Fruit fly (Drosophila melanogaster) whole organism, embryonic: ENCODE measurements around the gene CG15818.
A peak's percentile ranks its signal among the peaks of the same experiment; 100 is the strongest.

Experiments
- Abd-B ChIP-seq: fragments of 200-800 bp; sonication (Bioruptor generic); optimal IDR thresholded peaks from 2 replicates; lab custom pipeline; 2018; ENCODE audit warnings: missing biosample characterization, mild to moderate bottlenecking, missing genetic modification characterization, moderate library complexity
- Atf3 ChIP-seq: fragments of 200-800 bp; sonication (Bioruptor generic); optimal IDR thresholded peaks from 3 replicates; lab custom pipeline; 2016; ENCODE audit warnings: missing biosample characterization, missing genetic modification characterization
- Bdp1 ChIP-seq: fragments of 200-800 bp; sonication (Bioruptor generic); optimal IDR thresholded peaks from 3 replicates; lab custom pipeline; 2016; ENCODE audit warnings: missing biosample characterization, missing genetic modification characterization
- BtbVII ChIP-seq: fragments of 200-800 bp; sonication (Bioruptor generic); optimal IDR thresholded peaks from 3 replicates; lab custom pipeline; 2017; ENCODE audit warnings: missing biosample characterization, mild to moderate bottlenecking, missing genetic modification characterization
- CG10431 ChIP-seq: fragments of 200-800 bp; sonication (Bioruptor generic); optimal IDR thresholded peaks from 3 replicates; lab custom pipeline; 2018; ENCODE audit warnings: missing biosample characterization, mild to moderate bottlenecking, missing genetic modification characterization
- CG10959 ChIP-seq: fragments of 200-800 bp; sonication (Bioruptor generic); IDR thresholded peaks from 2 replicates; pipeline ENCODE4 v1.3.6; 2022; ENCODE audit warnings: missing biosample characterization, missing genetic modification characterization
- CG12391 ChIP-seq: fragments of 200-800 bp; sonication (Bioruptor generic); optimal IDR thresholded peaks from 3 replicates; lab custom pipeline; 2018; ENCODE audit warnings: missing biosample characterization, mild to moderate bottlenecking, missing genetic modification characterization, moderate library complexity
- CG13287 ChIP-seq: fragments of 200-800 bp; sonication (Bioruptor generic); IDR thresholded peaks from 2 replicates; pipeline ENCODE4 v1.3.6; 2022; ENCODE audit warnings: missing biosample characterization, missing genetic modification characterization; ENCODE audit not compliant: partially characterized antibody
- CG15269 ChIP-seq: fragments of 200-800 bp; sonication (Bioruptor generic); optimal IDR thresholded peaks from 2 replicates; lab custom pipeline; 2018; ENCODE audit warnings: missing biosample characterization, mild to moderate bottlenecking, missing genetic modification characterization, moderate library complexity
- CG15479 ChIP-seq: fragments of 200-800 bp; sonication (Bioruptor generic); optimal IDR thresholded peaks from 3 replicates; lab custom pipeline; 2019; ENCODE audit warnings: missing biosample characterization, mild to moderate bottlenecking, missing genetic modification characterization, moderate library complexity
- CG16813 ChIP-seq: fragments of 200-800 bp; sonication (Bioruptor generic); IDR thresholded peaks from 3 replicates; pipeline ENCODE4 v1.3.6; 2022; ENCODE audit warnings: missing biosample characterization, missing genetic modification characterization; ENCODE audit not compliant: partially characterized antibody
- CG17328 ChIP-seq: fragments of 200-800 bp; sonication (Bioruptor generic); IDR thresholded peaks from 2 replicates; pipeline ENCODE4 v1.3.6; 2022; ENCODE audit warnings: missing biosample characterization, missing genetic modification characterization
- CG17385 ChIP-seq: fragments of 200-800 bp; sonication (Bioruptor generic); optimal IDR thresholded peaks from 3 replicates; lab custom pipeline; 2018; ENCODE audit warnings: missing biosample characterization, mild to moderate bottlenecking, missing genetic modification characterization
- CG18476 ChIP-seq: fragments of 200-800 bp; sonication (Bioruptor generic); optimal IDR thresholded peaks from 2 replicates; lab custom pipeline; 2016; ENCODE audit warnings: missing biosample characterization, mild to moderate bottlenecking, missing genetic modification characterization
- CG32767 ChIP-seq: fragments of 200-800 bp; sonication (Bioruptor generic); IDR thresholded peaks from 2 replicates; pipeline ENCODE4 v1.3.6; 2022; ENCODE audit warnings: missing biosample characterization, missing genetic modification characterization
- CG33557 ChIP-seq: fragments of 200-800 bp; sonication (Bioruptor generic); optimal IDR thresholded peaks from 2 replicates; lab custom pipeline; 2019; ENCODE audit warnings: missing biosample characterization, mild to moderate bottlenecking, missing genetic modification characterization, moderate library complexity
- CG34376 ChIP-seq: fragments of 200-800 bp; sonication (Bioruptor generic); optimal IDR thresholded peaks from 2 replicates; lab custom pipeline; 2018; ENCODE audit warnings: missing biosample characterization, mild to moderate bottlenecking, missing genetic modification characterization
- CG3838 ChIP-seq: fragments of 200-800 bp; sonication (Bioruptor generic); optimal IDR thresholded peaks from 3 replicates; lab custom pipeline; 2016; ENCODE audit warnings: missing biosample characterization, missing genetic modification characterization
- CG7786 ChIP-seq: fragments of 200-800 bp; sonication (Bioruptor generic); optimal IDR thresholded peaks from 2 replicates; lab custom pipeline; 2016; ENCODE audit warnings: missing biosample characterization, missing genetic modification characterization
- CG7928 ChIP-seq: fragments of 200-800 bp; sonication (Bioruptor generic); optimal IDR thresholded peaks from 2 replicates; lab custom pipeline; 2017; ENCODE audit warnings: missing biosample characterization, mild to moderate bottlenecking, missing genetic modification characterization
- CG9215 ChIP-seq: fragments of 200-800 bp; sonication (Bioruptor generic); IDR thresholded peaks from 2 replicates; pipeline ENCODE4 v1.3.6; 2022; ENCODE audit warnings: missing biosample characterization, missing genetic modification characterization
- Deaf1 ChIP-seq: fragments of 200-800 bp; optimal IDR thresholded peaks from 3 replicates; lab custom pipeline; 2019; ENCODE audit warnings: missing biosample characterization, mild to moderate bottlenecking, missing genetic modification characterization, moderate library complexity
- Hand ChIP-seq: fragments of 200-800 bp; sonication (Bioruptor generic); optimal IDR thresholded peaks from 2 replicates; lab custom pipeline; 2017; ENCODE audit warnings: mild to moderate bottlenecking, missing biosample characterization, missing genetic modification reagents, missing genetic modification characterization
- Lhr ChIP-seq: fragments of 200-800 bp; sonication (Bioruptor generic); optimal IDR thresholded peaks from 3 replicates; lab custom pipeline; 2017; ENCODE audit warnings: mild to moderate bottlenecking, missing biosample characterization, missing genetic modification reagents, missing genetic modification characterization
- Med ChIP-seq: fragments of 200-800 bp; sonication (Bioruptor generic); peaks from one replicate; lab custom pipeline; 2016; ENCODE audit warnings: missing biosample characterization, missing genetic modification characterization, mild to moderate bottlenecking, inconsistent platforms, moderate library complexity
- Oli ChIP-seq: fragments of 200-800 bp; sonication (Bioruptor generic); optimal IDR thresholded peaks from 2 replicates; lab custom pipeline; 2018; ENCODE audit warnings: missing biosample characterization, mild to moderate bottlenecking, missing genetic modification characterization, moderate library complexity
- Opbp ChIP-seq: fragments of 200-800 bp; sonication (Bioruptor generic); IDR thresholded peaks from 3 replicates; pipeline ENCODE4 v1.3.6; 2022; ENCODE audit warnings: missing biosample characterization, missing genetic modification characterization; ENCODE audit not compliant: partially characterized antibody
- Ravus ChIP-seq: fragments of 200-800 bp; sonication (Bioruptor generic); IDR thresholded peaks from 2 replicates; pipeline ENCODE4 v1.3.6; 2022; ENCODE audit warnings: missing biosample characterization, missing genetic modification characterization
- Rfx ChIP-seq: fragments of 200-800 bp; sonication (Bioruptor generic); IDR thresholded peaks from 2 replicates; pipeline ENCODE4 v1.3.6; 2022; ENCODE audit warnings: missing biosample characterization, missing genetic modification characterization
- Sry-β ChIP-seq: fragments of 200-800 bp; sonication (Bioruptor generic); optimal IDR thresholded peaks from 2 replicates; lab custom pipeline; 2018; ENCODE audit warnings: missing biosample characterization, mild to moderate bottlenecking, missing genetic modification characterization, moderate library complexity
- Stat92E ChIP-seq, 3 experiments: fragments of >200 bp in 2 of 3; fragments of 200-800 bp in 1 of 3; sonication (Bioruptor generic) in 1 of 3; optimal IDR thresholded peaks; 2 replicates each; lab custom pipeline; 2017 to 2019; ENCODE audit warnings: missing biosample characterization in 3 of 3, missing genetic modification characterization in 3 of 3, mild to moderate bottlenecking in 1 of 3, moderate library complexity in 1 of 3
- Vsx1 ChIP-seq: fragments of 200-800 bp; sonication (Bioruptor generic); optimal IDR thresholded peaks from 2 replicates; lab custom pipeline; 2017; ENCODE audit warnings: missing biosample characterization, mild to moderate bottlenecking, missing genetic modification characterization, missing genetic modification reagents
- Xbp1 ChIP-seq: fragments of 200-800 bp; sonication (Bioruptor generic); optimal IDR thresholded peaks from 3 replicates; lab custom pipeline; 2016; ENCODE audit warnings: missing biosample characterization, mild to moderate bottlenecking, missing genetic modification characterization
- ato ChIP-seq: fragments of 200-800 bp; sonication (Bioruptor generic); IDR thresholded peaks from 2 replicates; pipeline ENCODE4 v1.3.6; 2022; ENCODE audit warnings: missing biosample characterization, missing genetic modification characterization; ENCODE audit not compliant: partially characterized antibody
- az2 ChIP-seq: fragments of 200-800 bp; sonication (Bioruptor generic); optimal IDR thresholded peaks from 3 replicates; lab custom pipeline; 2016; ENCODE audit warnings: missing biosample characterization, missing genetic modification characterization
- br ChIP-seq: fragments of >200 bp; optimal IDR thresholded peaks from 2 replicates; lab custom pipeline; 2017
- da ChIP-seq: fragments of 200-800 bp; sonication (Bioruptor generic); optimal IDR thresholded peaks from 2 replicates; lab custom pipeline; 2016; ENCODE audit warnings: missing biosample characterization, missing genetic modification characterization
- danr ChIP-seq: fragments of 200-800 bp; sonication (Bioruptor generic); IDR thresholded peaks from 2 replicates; pipeline ENCODE4 v1.3.6; 2022; ENCODE audit warnings: missing biosample characterization, missing genetic modification characterization
- dati ChIP-seq: fragments of 200-800 bp; sonication (Bioruptor generic); IDR thresholded peaks from 2 replicates; pipeline ENCODE4 v1.3.6; 2022; ENCODE audit warnings: missing biosample characterization, missing genetic modification characterization
- ftz-f1 ChIP-seq: fragments of 200-800 bp; sonication (Bioruptor generic); optimal IDR thresholded peaks from 2 replicates; lab custom pipeline; 2016; ENCODE audit warnings: missing biosample characterization, missing genetic modification characterization
- gce ChIP-seq: fragments of 200-800 bp; sonication (Bioruptor generic); IDR thresholded peaks from 3 replicates; pipeline ENCODE4 v1.3.6; 2022; ENCODE audit warnings: missing biosample characterization, missing genetic modification characterization
- gt ChIP-seq: fragments of 200-800 bp; sonication (Bioruptor generic); IDR thresholded peaks from 2 replicates; pipeline ENCODE4 v1.3.6; 2022; ENCODE audit warnings: missing biosample characterization, missing genetic modification characterization
- oc ChIP-seq: fragments of 200-800 bp; sonication (Bioruptor generic); optimal IDR thresholded peaks from 2 replicates; lab custom pipeline; 2018; ENCODE audit warnings: missing biosample characterization, mild to moderate bottlenecking, missing genetic modification characterization, moderate library complexity
- odd ChIP-seq: fragments of 200-800 bp; sonication (Bioruptor generic); optimal IDR thresholded peaks from 2 replicates; lab custom pipeline; 2017; ENCODE audit warnings: missing biosample characterization, mild to moderate bottlenecking, missing genetic modification characterization
- prd ChIP-seq, 3 experiments: fragments of >200 bp in 2 of 3; fragments of 200-800 bp in 1 of 3; sonication (Bioruptor generic) in 1 of 3; optimal IDR thresholded peaks in 2 of 3; IDR thresholded peaks in 1 of 3; 2 replicates in 2 of 3; 3 replicates in 1 of 3; pipeline versions ENCODE4 v1.3.6 to Lab custom; 2017 to 2022; ENCODE audit warnings: missing biosample characterization in 1 of 3, missing genetic modification characterization in 1 of 3
- pros ChIP-seq: fragments of 200-800 bp; sonication (Bioruptor generic); optimal IDR thresholded peaks from 3 replicates; lab custom pipeline; 2019; ENCODE audit warnings: missing biosample characterization, mild to moderate bottlenecking, missing genetic modification characterization, moderate library complexity
- pzg ChIP-seq: fragments of 200-800 bp; sonication (Bioruptor generic); optimal IDR thresholded peaks from 3 replicates; lab custom pipeline; 2018; ENCODE audit warnings: missing biosample characterization, mild to moderate bottlenecking, missing genetic modification characterization, moderate library complexity
- repo ChIP-seq: fragments of 200-800 bp; sonication (Bioruptor generic); optimal IDR thresholded peaks from 2 replicates; lab custom pipeline; 2016; ENCODE audit warnings: missing biosample characterization, missing genetic modification characterization
- row ChIP-seq: fragments of 200-800 bp; sonication (Bioruptor generic); IDR thresholded peaks from 3 replicates; pipeline ENCODE4 v1.3.6; 2022; ENCODE audit warnings: missing biosample characterization, missing genetic modification characterization
- tgo ChIP-seq: fragments of 200-800 bp; sonication (Bioruptor generic); IDR thresholded peaks from 3 replicates; pipeline ENCODE4 v1.3.6; 2022; ENCODE audit warnings: missing biosample characterization, missing genetic modification characterization
- trh ChIP-seq: fragments of 200-800 bp; sonication (Bioruptor generic); optimal IDR thresholded peaks from 2 replicates; lab custom pipeline; 2016; ENCODE audit warnings: missing biosample characterization, missing genetic modification characterization

Gene CG15818

dm6 chr2L:7376157-7376556, 34.6 kb upstream of the CG15818 start (continued):
- TF ChIP-seq CG7928 (GFP tag; lab: Kevin White, UChicago) (no peak), pzg (GFP tag; lab: Kevin White, UChicago) (no peak), CG15269 (no peak), CG15479 (no peak), CG17328 (GFP tag; lab: Robert Waterston, UW) (peak; percentile 51), Atf3 (no peak), trh (GFP tag; lab: Kevin White, UChicago) (no peak), Xbp1 (GFP tag; lab: Kevin White, UChicago) (peak; percentile 25), Rfx (peak; percentile 49), Stat92E (GFP tag; optimal IDR thresholded peaks at IDR 0.05; lab: Kevin White, UChicago) (no peak), prd (optimal IDR thresholded peaks at IDR 0.05; lab: Kevin White, UChicago) (no peak), prd (GFP tag; IDR thresholded peaks at IDR 0.05; lab: Robert Waterston, UW) (peak; percentile 57; the same call in 2 of the 3 replicates), Med (GFP tag; lab: Kevin White, UChicago) (no peak), CG17385 (GFP tag; lab: Kevin White, UChicago) (peak; percentile 34), Vsx1 (GFP tag; lab: Kevin White, UChicago) (no peak), Bdp1 (GFP tag; lab: Kevin White, UChicago) (no peak), az2 (GFP tag; lab: Kevin White, UChicago) (peak; percentile 2), Oli (peak; percentile 30), ato (GFP tag; lab: Robert Waterston, UW) (no peak), row (GFP tag; lab: Robert Waterston, UW) (peak; percentile 63), tgo (GFP tag; lab: Robert Waterston, UW) (peak; percentile 51; the same call in 2 of the 3 replicates), CG32767 (no peak; the same call in 1 of the 2 replicates), da (no peak), CG10431 (no peak), CG3838 (GFP tag; lab: Kevin White, UChicago) (no peak), CG16813 (GFP tag; lab: Robert Waterston, UW) (no peak), pros (GFP tag; lab: Kevin White, UChicago) (no peak), oc (no peak), CG10959 (GFP tag; lab: Robert Waterston, UW) (no peak), ftz-f1 (GFP tag; lab: Kevin White, UChicago) (no peak), Lhr (GFP tag; lab: Kevin White, UChicago) (no peak), Abd-B (GFP tag; lab: Kevin White, UChicago) (peak; percentile 27), CG9215 (no peak), Deaf1 (tag; lab: Kevin White, UChicago) (no peak), CG33557 (no peak), br (no peak), Hand (GFP tag; lab: Kevin White, UChicago) (no peak), gt (GFP tag; lab: Robert Waterston, UW) (no peak), odd (no peak), gce (GFP tag; lab: Robert Waterston, UW) (no peak), dati (GFP tag; lab: Robert Waterston, UW) (no peak), Opbp (GFP tag; lab: Robert Waterston, UW) (no peak), Sry-β (GFP tag; lab: Kevin White, UChicago) (no peak), repo (no peak), Ravus (no peak), CG12391 (tag; lab: Kevin White, UChicago) (peak; percentile 40), CG13287 (no peak), CG18476 (GFP tag; lab: Kevin White, UChicago) (no peak), BtbVII (no peak), CG34376 (no peak), danr (no peak), CG7786 (GFP tag; lab: Kevin White, UChicago) (no peak)
